Fruit fly (Drosophila melanogaster) whole organism, embryonic: ENCODE data around the gene Ac13E.

Experiments
- Ada2b ChIP-seq: fragments of 200-800 bp; sonication (Bioruptor generic); IDR thresholded peaks from 2 replicates; pipeline ENCODE4 v1.3.6; 2022; ENCODE audit warnings: missing biosample characterization, missing genetic modification characterization
- Aef1 ChIP-seq: fragments of 200-800 bp; sonication (Bioruptor generic); IDR thresholded peaks from 3 replicates; pipeline ENCODE4 v1.3.6; 2022; ENCODE audit warnings: missing biosample characterization, missing genetic modification characterization
- CG11696 ChIP-seq: fragments of 200-800 bp; sonication (Bioruptor generic); IDR thresholded peaks from 2 replicates; pipeline ENCODE4 v1.3.6; 2022; ENCODE audit warnings: missing biosample characterization, missing genetic modification characterization
- CG12104 ChIP-seq: fragments of 200-800 bp; sonication (Bioruptor generic); optimal IDR thresholded peaks from 3 replicates; lab custom pipeline; 2016; ENCODE audit warnings: missing biosample characterization, missing genetic modification characterization
- CG12942 ChIP-seq: fragments of 200-800 bp; sonication (Bioruptor generic); optimal IDR thresholded peaks from 3 replicates; lab custom pipeline; 2016; ENCODE audit warnings: missing biosample characterization, missing genetic modification characterization
- CG15269 ChIP-seq: fragments of 200-800 bp; sonication (Bioruptor generic); optimal IDR thresholded peaks from 2 replicates; lab custom pipeline; 2018; ENCODE audit warnings: missing biosample characterization, mild to moderate bottlenecking, missing genetic modification characterization, moderate library complexity
- CG17361 ChIP-seq: fragments of 200-800 bp; sonication (Bioruptor generic); IDR thresholded peaks from 3 replicates; pipeline ENCODE4 v1.3.6; 2022; ENCODE audit warnings: missing biosample characterization, missing genetic modification characterization
- CG2202 ChIP-seq: fragments of 200-800 bp; sonication (Bioruptor generic); optimal IDR thresholded peaks from 2 replicates; lab custom pipeline; 2018; ENCODE audit warnings: missing biosample characterization, mild to moderate bottlenecking, missing genetic modification characterization
- CG2889 ChIP-seq: fragments of 200-800 bp; sonication (Bioruptor generic); IDR thresholded peaks from 3 replicates; pipeline ENCODE4 v1.3.6; 2022; ENCODE audit warnings: missing biosample characterization, missing genetic modification characterization
- CG30431 ChIP-seq: fragments of 200-800 bp; sonication (Bioruptor generic); optimal IDR thresholded peaks from 2 replicates; lab custom pipeline; 2017; ENCODE audit warnings: missing biosample characterization, missing genetic modification characterization
- CG3065 ChIP-seq: fragments of 200-800 bp; sonication (Bioruptor generic); optimal IDR thresholded peaks from 2 replicates; lab custom pipeline; 2016; ENCODE audit warnings: missing biosample characterization, missing genetic modification characterization
- CG33213 ChIP-seq: fragments of 200-800 bp; sonication (Bioruptor generic); optimal IDR thresholded peaks from 3 replicates; lab custom pipeline; 2016; ENCODE audit warnings: missing biosample characterization, missing genetic modification characterization
- CG3726 ChIP-seq: fragments of 200-800 bp; sonication (Bioruptor generic); IDR thresholded peaks from 3 replicates; pipeline ENCODE4, ENCODE4 v1.3.6; 2022; ENCODE audit warnings: missing biosample characterization, missing genetic modification characterization
- CG3847 ChIP-seq: fragments of 200-800 bp; sonication (Bioruptor generic); IDR thresholded peaks from 2 replicates; pipeline ENCODE4 v1.3.6; 2022; ENCODE audit warnings: missing biosample characterization, missing genetic modification characterization
- CG42726 ChIP-seq: fragments of 200-800 bp; sonication (Bioruptor generic); IDR thresholded peaks from 2 replicates; pipeline ENCODE4 v1.3.6; 2022; ENCODE audit warnings: missing biosample characterization, missing genetic modification characterization; ENCODE audit not compliant: partially characterized antibody
- CG4328 ChIP-seq: fragments of 200-800 bp; sonication (Bioruptor generic); optimal IDR thresholded peaks from 3 replicates; lab custom pipeline; 2017; ENCODE audit warnings: missing biosample characterization, missing genetic modification reagents, missing genetic modification characterization
- CG4820 ChIP-seq: fragments of 200-800 bp; sonication (Bioruptor generic); optimal IDR thresholded peaks from 3 replicates; lab custom pipeline; 2016; ENCODE audit warnings: missing biosample characterization, missing genetic modification characterization
- CG6791 ChIP-seq: fragments of 200-800 bp; sonication (Bioruptor generic); IDR thresholded peaks from 3 replicates; pipeline ENCODE4 v1.3.6; 2022; ENCODE audit warnings: missing biosample characterization, missing genetic modification characterization; ENCODE audit not compliant: partially characterized antibody
- CG7271 ChIP-seq: fragments of 200-800 bp; sonication (Bioruptor generic); optimal IDR thresholded peaks from 2 replicates; lab custom pipeline; 2018; ENCODE audit warnings: missing biosample characterization, mild to moderate bottlenecking, missing genetic modification characterization, moderate library complexity
- CG8359 ChIP-seq: fragments of 200-800 bp; sonication (Bioruptor generic); optimal IDR thresholded peaks from 2 replicates; lab custom pipeline; 2017; ENCODE audit warnings: missing biosample characterization, mild to moderate bottlenecking, missing genetic modification characterization, borderline replicate concordance
- E2f2 ChIP-seq: fragments of 200-800 bp; sonication (Bioruptor generic); IDR thresholded peaks from 2 replicates; pipeline ENCODE4 v1.3.6; 2022; ENCODE audit warnings: missing biosample characterization, missing genetic modification characterization
- Hmx ChIP-seq: fragments of 200-800 bp; sonication (Bioruptor generic); optimal IDR thresholded peaks from 2 replicates; lab custom pipeline; 2016; ENCODE audit warnings: missing biosample characterization, missing genetic modification characterization
- Mad ChIP-seq: fragments of 200-800 bp; sonication (Bioruptor generic); optimal IDR thresholded peaks from 2 replicates; lab custom pipeline; 2016; ENCODE audit warnings: missing biosample characterization, missing genetic modification characterization
- Mrtf ChIP-seq: fragments of 200-800 bp; sonication (Bioruptor generic); IDR thresholded peaks from 3 replicates; pipeline ENCODE4 v1.3.6; 2022; ENCODE audit warnings: missing biosample characterization, missing genetic modification characterization
- ab ChIP-seq: fragments of 200-800 bp; sonication (Bioruptor generic); optimal IDR thresholded peaks from 2 replicates; lab custom pipeline; 2016; ENCODE audit warnings: missing biosample characterization, missing genetic modification characterization
- caup ChIP-seq: fragments of 200-800 bp; sonication (Bioruptor generic); optimal IDR thresholded peaks from 3 replicates; lab custom pipeline; 2017; ENCODE audit warnings: missing biosample characterization, mild to moderate bottlenecking, missing genetic modification characterization, moderate library complexity; ENCODE audit not compliant: severe bottlenecking
- chm ChIP-seq: fragments of 200-800 bp; sonication (Bioruptor generic); IDR thresholded peaks from 2 replicates; pipeline ENCODE4 v1.3.6; 2022; ENCODE audit warnings: missing biosample characterization, missing genetic modification characterization
- crol ChIP-seq: fragments of 200-800 bp; sonication (Bioruptor generic); IDR thresholded peaks from 2 replicates; pipeline ENCODE4 v1.3.6; 2022; ENCODE audit warnings: missing biosample characterization, missing genetic modification characterization
- crp ChIP-seq, 2 experiments: fragments of 200-800 bp; sonication (Bioruptor generic); optimal IDR thresholded peaks; 2 replicates in 1 of 2; 3 replicates in 1 of 2; lab custom pipeline; 2017; ENCODE audit warnings: missing biosample characterization in 2 of 2, missing genetic modification characterization in 2 of 2, mild to moderate bottlenecking in 1 of 2, moderate library complexity in 1 of 2
- da ChIP-seq: fragments of 200-800 bp; sonication (Bioruptor generic); optimal IDR thresholded peaks from 2 replicates; lab custom pipeline; 2016; ENCODE audit warnings: missing biosample characterization, missing genetic modification characterization
- dmrt11E ChIP-seq: fragments of 200-800 bp; sonication (Bioruptor generic); optimal IDR thresholded peaks from 3 replicates; lab custom pipeline; 2018; ENCODE audit warnings: missing biosample characterization, mild to moderate bottlenecking, missing genetic modification characterization, moderate library complexity
- emc ChIP-seq: fragments of 200-800 bp; sonication (Bioruptor generic); optimal IDR thresholded peaks from 2 replicates; lab custom pipeline; 2016; ENCODE audit warnings: missing biosample characterization, missing genetic modification characterization
- ems ChIP-seq: fragments of 200-800 bp; sonication (Bioruptor generic); optimal IDR thresholded peaks from 3 replicates; lab custom pipeline; 2016; ENCODE audit warnings: missing biosample characterization, missing genetic modification characterization
- exex ChIP-seq: fragments of 200-800 bp; sonication (Bioruptor generic); optimal IDR thresholded peaks from 4 replicates; lab custom pipeline; 2018; ENCODE audit warnings: missing biosample characterization, mild to moderate bottlenecking, missing genetic modification characterization, moderate library complexity
- fd102C ChIP-seq: fragments of 200-800 bp; sonication (Bioruptor generic); optimal IDR thresholded peaks from 2 replicates; lab custom pipeline; 2018; ENCODE audit warnings: missing biosample characterization, mild to moderate bottlenecking, missing genetic modification characterization, moderate library complexity
- gce ChIP-seq: fragments of 200-800 bp; sonication (Bioruptor generic); IDR thresholded peaks from 3 replicates; pipeline ENCODE4 v1.3.6; 2022; ENCODE audit warnings: missing biosample characterization, missing genetic modification characterization
- gcm2 ChIP-seq: fragments of 200-800 bp; sonication (Bioruptor generic); optimal IDR thresholded peaks from 2 replicates; lab custom pipeline; 2016; ENCODE audit warnings: missing biosample characterization, missing genetic modification characterization
- ken ChIP-seq: fragments of 200-800 bp; sonication (Bioruptor generic); IDR thresholded peaks from 3 replicates; pipeline ENCODE4 v1.3.6; 2022; ENCODE audit warnings: missing biosample characterization, missing genetic modification characterization
- klu ChIP-seq: fragments of 200-800 bp; sonication (Bioruptor generic); IDR thresholded peaks from 2 replicates; pipeline ENCODE4 v1.3.6; 2022; ENCODE audit warnings: missing biosample characterization, missing genetic modification characterization
- kni ChIP-seq: fragments of 200-800 bp; sonication (Bioruptor generic); optimal IDR thresholded peaks from 3 replicates; lab custom pipeline; 2017; ENCODE audit warnings: mild to moderate bottlenecking, missing biosample characterization, missing genetic modification reagents, missing genetic modification characterization
- luna ChIP-seq: fragments of 200-800 bp; sonication (Bioruptor generic); optimal IDR thresholded peaks from 2 replicates; lab custom pipeline; 2016; ENCODE audit warnings: missing biosample characterization, missing genetic modification characterization
- maf-S ChIP-seq: fragments of 200-800 bp; sonication (Bioruptor generic); optimal IDR thresholded peaks from 2 replicates; lab custom pipeline; 2016; ENCODE audit warnings: missing biosample characterization, missing genetic modification characterization
- mam ChIP-seq: fragments of 200-800 bp; sonication (Bioruptor generic); optimal IDR thresholded peaks from 3 replicates; lab custom pipeline; 2016; ENCODE audit warnings: missing biosample characterization, missing genetic modification characterization
- oc ChIP-seq: fragments of 200-800 bp; sonication (Bioruptor generic); optimal IDR thresholded peaks from 2 replicates; lab custom pipeline; 2018; ENCODE audit warnings: missing biosample characterization, mild to moderate bottlenecking, missing genetic modification characterization, moderate library complexity
- otp ChIP-seq: fragments of 200-800 bp; sonication (Bioruptor generic); IDR thresholded peaks from 3 replicates; pipeline ENCODE4, ENCODE4 v1.3.6; 2022; ENCODE audit warnings: missing biosample characterization, missing genetic modification characterization
- phol ChIP-seq: fragments of 200-800 bp; sonication (Bioruptor generic); optimal IDR thresholded peaks from 3 replicates; lab custom pipeline; 2018; ENCODE audit warnings: missing biosample characterization, mild to moderate bottlenecking, missing genetic modification characterization, moderate library complexity
- schlank ChIP-seq: fragments of 200-800 bp; sonication (Bioruptor generic); optimal IDR thresholded peaks from 2 replicates; lab custom pipeline; 2018; ENCODE audit warnings: missing biosample characterization, mild to moderate bottlenecking, missing genetic modification characterization
- sqz ChIP-seq: fragments of 200-800 bp; sonication (Bioruptor generic); optimal IDR thresholded peaks from 3 replicates; lab custom pipeline; 2018; ENCODE audit warnings: missing biosample characterization, mild to moderate bottlenecking, missing genetic modification characterization
- tin ChIP-seq: fragments of 200-800 bp; sonication (Bioruptor generic); optimal IDR thresholded peaks from 3 replicates; lab custom pipeline; 2016; ENCODE audit warnings: missing biosample characterization, missing genetic modification characterization
- tll ChIP-seq, 2 experiments: fragments of 200-800 bp in 1 of 2; fragments of >200 bp in 1 of 2; sonication (Bioruptor generic) in 1 of 2; optimal IDR thresholded peaks; 2 replicates each; lab custom pipeline; 2017 to 2019; ENCODE audit warnings: missing biosample characterization in 2 of 2, missing genetic modification characterization in 2 of 2, mild to moderate bottlenecking in 1 of 2, moderate library complexity in 1 of 2

Ac13E gene

dm6 chrX:15594230-15594857, 40.3 kb upstream of the Ac13E start (continued):
- TF ChIP-seq CG7271 (tag; lab: Kevin White, UChicago), result no peak
- TF ChIP-seq CG3847 (GFP tag; lab: Robert Waterston, UW), result peak; percentile 47
- no peak for TF ChIP-seq emc (GFP tag; lab: Kevin White, UChicago)
- TF ChIP-seq caup (GFP tag; lab: Kevin White, UChicago), result no peak
- no peak for TF ChIP-seq maf-S
- no peak for TF ChIP-seq Mad (GFP tag; lab: Kevin White, UChicago)
- TF ChIP-seq gcm2, result no peak
- no peak for TF ChIP-seq ems (GFP tag; lab: Kevin White, UChicago)
- peak; percentile 1 for TF ChIP-seq CG4820 (GFP tag; lab: Kevin White, UChicago)
- no peak for TF ChIP-seq luna (GFP tag; lab: Kevin White, UChicago)
- peak; percentile 29 for TF ChIP-seq tin (GFP tag; lab: Kevin White, UChicago)
- peak; percentile 69 for TF ChIP-seq E2f2
- no peak for TF ChIP-seq sqz (GFP tag; lab: Kevin White, UChicago)
- peak; percentile 73 for TF ChIP-seq Mrtf (GFP tag; lab: Robert Waterston, UW)
- no peak for TF ChIP-seq exex (tag; lab: Kevin White, UChicago)
- TF ChIP-seq CG30431 (GFP tag; lab: Kevin White, UChicago), result no peak
- no peak for TF ChIP-seq CG2202 (tag; lab: Kevin White, UChicago)
- TF ChIP-seq CG3726 (GFP tag; lab: Robert Waterston, UW), result peak; percentile 66; the same call in 1 of the 3 replicates
- no peak for TF ChIP-seq crol (GFP tag; lab: Robert Waterston, UW)
- no peak for TF ChIP-seq mam (GFP tag; lab: Kevin White, UChicago)
- TF ChIP-seq dmrt11E (tag; lab: Kevin White, UChicago), result peak; percentile 11
- TF ChIP-seq otp (GFP tag; lab: Robert Waterston, UW), result 0 out of 3 replicates have a peak, but pooled peaks have one; percentile 37
- no peak for TF ChIP-seq oc (tag; lab: Kevin White, UChicago)
- no peak for TF ChIP-seq tll (GFP tag; optimal IDR thresholded peaks at IDR 0.05; lab: Kevin White, UChicago)
- peak; percentile 51 for TF ChIP-seq Aef1 (GFP tag; lab: Robert Waterston, UW)
- TF ChIP-seq phol (tag; lab: Kevin White, UChicago), result peak; percentile 18
- TF ChIP-seq Hmx (GFP tag; lab: Kevin White, UChicago), result no peak
- no peak for TF ChIP-seq CG4328 (GFP tag; lab: Kevin White, UChicago)
- peak; percentile 66; the same call in 2 of the 3 replicates for TF ChIP-seq ken (GFP tag; lab: Robert Waterston, UW)
- peak; percentile 33; the same call in 1 of the 3 replicates for TF ChIP-seq CG6791 (GFP tag; lab: Robert Waterston, UW)
- no peak for TF ChIP-seq CG33213 (GFP tag; lab: Kevin White, UChicago)
- TF ChIP-seq CG12942 (GFP tag; lab: Kevin White, UChicago), result peak; percentile 5
- peak; percentile 35; the same call in 1 of the 2 replicates for TF ChIP-seq klu (GFP tag; lab: Robert Waterston, UW)
- no peak for TF ChIP-seq CG15269 (tag; lab: Kevin White, UChicago)
- no peak for TF ChIP-seq crp (GFP tag; optimal IDR thresholded peaks at IDR 0.05; lab: Kevin White, UChicago)
- TF ChIP-seq CG11696 (GFP tag; lab: Robert Waterston, UW), result no peak
- no peak for TF ChIP-seq fd102C
- no peak for TF ChIP-seq schlank (tag; lab: Kevin White, UChicago)
- no peak for TF ChIP-seq CG17361
- no peak for TF ChIP-seq CG3065 (GFP tag; lab: Kevin White, UChicago)
- no peak for TF ChIP-seq kni (GFP tag; lab: Kevin White, UChicago)
- no peak for TF ChIP-seq ab
- TF ChIP-seq da (GFP tag; lab: Kevin White, UChicago), result no peak
- TF ChIP-seq chm (GFP tag; lab: Robert Waterston, UW), result no peak
- TF ChIP-seq CG12104, result no peak
- no peak for TF ChIP-seq CG2889
- no peak for TF ChIP-seq CG8359 (GFP tag; lab: Kevin White, UChicago)
- TF ChIP-seq Ada2b (GFP tag; lab: Robert Waterston, UW), result no peak
- peak; percentile 66 for TF ChIP-seq CG42726 (GFP tag; lab: Robert Waterston, UW)
- TF ChIP-seq gce (GFP tag; lab: Robert Waterston, UW), result no peak
